Worm (Caenorhabditis elegans): ENCODE measurements around the gene spig-8.

DNA sequence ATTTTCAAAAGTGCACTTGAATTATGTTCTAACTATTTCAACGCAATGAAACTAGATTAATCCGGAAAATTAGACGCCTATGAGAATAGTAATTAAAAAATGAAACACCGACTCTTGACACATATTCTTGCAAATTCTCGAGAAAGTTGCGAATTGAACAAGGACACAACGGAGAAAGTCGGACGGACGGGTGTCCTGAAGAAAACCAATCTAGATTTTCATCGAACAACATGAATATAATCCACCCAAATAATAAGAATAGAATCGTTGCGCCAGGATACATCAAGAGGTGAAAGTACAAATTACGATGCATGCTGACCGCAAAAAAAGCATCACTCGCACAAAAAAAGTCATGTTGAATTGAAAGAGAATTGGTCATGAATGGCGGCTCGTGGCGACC lies 14.2 kb downstream of the spig-8 start:
- no peak for TF ChIP-seq tbx-11 (GFP tag; IDR thresholded peaks at IDR 0.05)
- TF ChIP-seq scrt-1 (GFP tag; IDR thresholded peaks at IDR 0.05), result no peak
- TF ChIP-seq tbx-37 (GFP tag; conservative IDR thresholded peaks at IDR 0.05), result no peak
- TF ChIP-seq ama-1 (optimal IDR thresholded peaks at IDR 0.05), result no peak
- TF ChIP-seq aly-1 (tag; optimal IDR thresholded peaks at IDR 0.05), result no peak
- TF ChIP-seq B0310.2 (tag; optimal IDR thresholded peaks at IDR 0.05), result no peak
- no peak for TF ChIP-seq tra-4 (tag; optimal IDR thresholded peaks at IDR 0.05)
- TF ChIP-seq hmbx-1 (tag; optimal IDR thresholded peaks at IDR 0.05), result no peak
- no peak for TF ChIP-seq ets-7 (tag; optimal IDR thresholded peaks at IDR 0.05)
- TF ChIP-seq flt-1 (GFP tag; IDR thresholded peaks at IDR 0.05), result no peak
- TF ChIP-seq F13C5.2 (tag; optimal IDR thresholded peaks at IDR 0.05), result no peak
